Worm (Caenorhabditis elegans) whole organism, L3 larva: ENCODE data around the gene copb-1.

Experiments used
- R02D3.7 ChIP-seq: fragments of 150-350 bp; optimal IDR thresholded peaks from 2 replicates; lab custom pipeline; 2014; ENCODE audit warnings: missing biosample characterization, missing genetic modification characterization
- aly-2 ChIP-seq: fragments of 150-350 bp; optimal IDR thresholded peaks from 2 replicates; lab custom pipeline; 2014; ENCODE audit warnings: missing biosample characterization, missing genetic modification characterization
- ama-1 ChIP-seq: fragments of 150-350 bp; optimal IDR thresholded peaks from 2 replicates; lab custom pipeline; 2018
- ceh-28 ChIP-seq: fragments of 150-350 bp; optimal IDR thresholded peaks from 2 replicates; lab custom pipeline; 2014; ENCODE audit warnings: missing biosample characterization, missing genetic modification reagents, missing genetic modification characterization
- ceh-82 ChIP-seq: fragments of 150-350 bp; optimal IDR thresholded peaks from 2 replicates; lab custom pipeline; 2014; ENCODE audit warnings: missing biosample characterization, missing genetic modification characterization
- ceh-9 ChIP-seq: sonication (generic microtip); optimal IDR thresholded peaks from 2 replicates; lab custom pipeline; 2018; ENCODE audit warnings: missing biosample characterization, missing genetic modification characterization
- egl-27 ChIP-seq: sonication (generic microtip); optimal IDR thresholded peaks from 4 replicates; lab custom pipeline; 2017; ENCODE audit warnings: missing biosample characterization, missing genetic modification reagents, missing genetic modification characterization
- egl-5 ChIP-seq: fragments of 150-350 bp; optimal IDR thresholded peaks from 2 replicates; lab custom pipeline; 2017; ENCODE audit warnings: missing biosample characterization, missing genetic modification reagents, missing genetic modification characterization, inconsistent platforms
- elt-2 ChIP-seq: sonication (generic microtip); optimal IDR thresholded peaks from 2 replicates; lab custom pipeline; 2016; ENCODE audit warnings: missing genetic modification reagents, mild to moderate bottlenecking, missing genetic modification characterization, missing compliant biosample characterization
- elt-3 ChIP-seq, 3 experiments: fragments of 150-350 bp in 1 of 3; sonication (generic microtip) in 2 of 3; optimal IDR thresholded peaks; 2 replicates in 2 of 3; 4 replicates in 1 of 3; lab custom pipeline; 2014 to 2017; ENCODE audit warnings: missing biosample characterization in 3 of 3, missing genetic modification characterization in 3 of 3
- eor-1 ChIP-seq, 2 experiments: fragments of 150-350 bp; optimal IDR thresholded peaks; 2 replicates each; lab custom pipeline; 2014 to 2018; ENCODE audit warnings: missing biosample characterization in 2 of 2, missing genetic modification characterization in 2 of 2
- fkh-10 ChIP-seq: sonication (generic microtip); optimal IDR thresholded peaks from 2 replicates; lab custom pipeline; 2017; ENCODE audit warnings: missing biosample characterization, missing genetic modification reagents, missing genetic modification characterization
- fos-1 ChIP-seq: fragments of 150-350 bp; optimal IDR thresholded peaks from 2 replicates; lab custom pipeline; 2014; ENCODE audit warnings: missing biosample characterization, missing genetic modification characterization
- lin-15B ChIP-seq: fragments of 150-350 bp; optimal IDR thresholded peaks from 2 replicates; lab custom pipeline; 2014; ENCODE audit warnings: missing biosample characterization, missing genetic modification characterization
- lin-39 ChIP-seq: fragments of 150-350 bp; optimal IDR thresholded peaks from 2 replicates; lab custom pipeline; 2018; ENCODE audit warnings: missing biosample characterization, missing genetic modification reagents, missing genetic modification characterization
- lsy-12 ChIP-seq: sonication (generic microtip); optimal IDR thresholded peaks from 2 replicates; lab custom pipeline; 2016; ENCODE audit warnings: mild to moderate bottlenecking, missing genetic modification characterization, missing compliant biosample characterization
- nhr-12 ChIP-seq: fragments of 150-350 bp; optimal IDR thresholded peaks from 2 replicates; lab custom pipeline; 2014; ENCODE audit warnings: missing biosample characterization, missing genetic modification characterization
- nhr-23 ChIP-seq: fragments of 150-350 bp; optimal IDR thresholded peaks from 2 replicates; lab custom pipeline; 2014; ENCODE audit warnings: missing biosample characterization, missing genetic modification reagents, missing genetic modification characterization
- nhr-237 ChIP-seq: fragments of 150-350 bp; optimal IDR thresholded peaks from 2 replicates; lab custom pipeline; 2014; ENCODE audit warnings: missing biosample characterization, missing genetic modification characterization
- nhr-25 ChIP-seq: sonication (generic microtip); optimal IDR thresholded peaks from 2 replicates; lab custom pipeline; 2017; ENCODE audit warnings: missing biosample characterization, missing genetic modification characterization
- nhr-28 ChIP-seq: fragments of 150-350 bp; optimal IDR thresholded peaks from 2 replicates; lab custom pipeline; 2014; ENCODE audit warnings: missing biosample characterization, missing genetic modification characterization
- nhr-76 ChIP-seq: fragments of 150-350 bp; sonication (generic microtip); optimal IDR thresholded peaks from 5 replicates; lab custom pipeline; 2014; ENCODE audit warnings: missing biosample characterization, missing genetic modification characterization
- nhr-77 ChIP-seq: fragments of 150-350 bp; optimal IDR thresholded peaks from 2 replicates; lab custom pipeline; 2014; ENCODE audit warnings: missing biosample characterization, missing genetic modification characterization
- pha-4 ChIP-seq: fragments of 150-350 bp; optimal IDR thresholded peaks from 2 replicates; lab custom pipeline; 2014; ENCODE audit warnings: missing biosample characterization, missing genetic modification reagents, missing genetic modification characterization
- skn-1 ChIP-seq: fragments of 150-350 bp; optimal IDR thresholded peaks from 2 replicates; lab custom pipeline; 2014; ENCODE audit warnings: missing biosample characterization, missing genetic modification characterization
- tbx-2 ChIP-seq: sonication (generic microtip); optimal IDR thresholded peaks from 2 replicates; lab custom pipeline; 2016; ENCODE audit warnings: mild to moderate bottlenecking, missing genetic modification characterization, missing compliant biosample characterization
- unc-39 ChIP-seq: sonication (generic microtip); optimal IDR thresholded peaks from 4 replicates; lab custom pipeline; 2017; ENCODE audit warnings: missing biosample characterization, missing genetic modification characterization
- zag-1 ChIP-seq: fragments of 150-350 bp; optimal IDR thresholded peaks from 2 replicates; lab custom pipeline; 2014; ENCODE audit warnings: missing biosample characterization, missing genetic modification characterization
- ztf-11 ChIP-seq: fragments of 150-350 bp; optimal IDR thresholded peaks from 2 replicates; lab custom pipeline; 2014; ENCODE audit warnings: missing biosample characterization, missing genetic modification characterization
- ztf-4 ChIP-seq: fragments of 150-350 bp; optimal IDR thresholded peaks from 2 replicates; lab custom pipeline; 2014; ENCODE audit warnings: missing biosample characterization, missing genetic modification characterization

copb-1 gene

DNA sequence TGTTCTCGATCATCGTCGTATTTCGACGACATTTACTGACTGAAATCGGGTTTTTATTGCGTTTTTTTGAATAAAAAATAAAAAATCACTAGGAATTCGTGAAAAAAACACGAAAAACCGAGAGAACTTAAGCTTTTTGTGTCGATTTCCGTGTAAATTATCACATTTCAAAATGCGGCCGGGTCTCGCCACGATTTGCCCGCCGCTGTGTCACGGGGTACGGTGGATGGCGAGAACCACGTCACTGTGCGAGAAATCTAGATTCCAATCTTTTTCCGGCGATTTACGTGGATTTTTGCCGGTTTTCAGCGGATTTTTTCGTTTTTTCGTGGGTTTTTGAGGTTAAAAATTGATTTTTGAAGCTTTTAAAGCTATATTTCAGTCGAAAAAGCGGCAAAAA is 1.7 kb upstream of the copb-1 start, which contains the start of gene Y25C1A.8 (continued):
- TF ChIP-seq egl-27 (tag; lab: Kevin White, UChicago) = no peak

DNA sequence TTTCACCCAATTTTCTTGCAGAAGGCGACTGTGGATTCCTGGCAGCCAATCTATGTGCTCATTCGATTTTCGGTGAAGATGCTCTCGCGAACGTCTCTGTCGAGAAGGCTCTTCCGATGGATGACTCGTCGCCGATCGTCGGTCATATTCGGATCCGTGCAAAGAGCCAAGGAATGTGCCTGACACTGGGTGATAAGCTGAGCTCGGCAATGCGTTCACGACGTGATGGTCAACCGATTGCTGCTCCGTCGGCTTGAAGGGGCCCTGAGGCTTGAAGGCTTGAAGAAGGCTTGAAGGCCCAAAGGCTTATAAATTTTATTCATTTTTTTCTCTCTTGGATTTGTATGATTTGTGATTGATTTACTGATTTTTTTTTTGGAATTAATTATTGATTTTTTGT is 8.5 kb downstream of the copb-1 start:
- TF ChIP-seq nhr-23 (tag; lab: Kevin White, UChicago) = no peak
- no peak for TF ChIP-seq ceh-9 (tag; lab: Kevin White, UChicago)
- no peak for TF ChIP-seq fkh-10 (GFP tag; lab: Kevin White, UChicago)
- TF ChIP-seq nhr-28 (tag; lab: Kevin White, UChicago) = no peak

DNA sequence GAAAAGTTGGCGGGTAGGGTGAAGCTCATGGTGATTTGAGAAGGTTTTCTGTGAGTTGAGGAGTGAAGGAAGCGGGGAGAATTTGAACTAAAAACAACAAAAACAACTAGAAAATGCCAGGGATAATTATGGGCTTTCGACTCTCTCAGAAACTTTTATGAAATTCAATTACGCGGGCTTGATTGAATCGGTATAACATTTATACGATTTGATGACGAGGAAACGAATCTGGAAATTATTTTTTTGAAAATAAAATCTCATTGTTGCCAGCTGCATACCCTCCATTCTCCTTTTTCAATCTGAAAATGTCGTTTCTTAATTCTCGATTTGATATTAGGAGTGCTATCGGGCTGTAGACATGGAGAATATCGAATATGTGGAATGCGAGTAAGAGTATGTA is 12.7 kb downstream of the copb-1 start, which contains the start of gene srg-21:
TSS of gene srg-21 (minus strand) at position 101 of the 400 bp plus-strand sequence.
- TF ChIP-seq nhr-28 (tag; lab: Kevin White, UChicago) (no peak), lsy-12 (tag; lab: Kevin White, UChicago) (no peak), ceh-82 (tag; lab: Kevin White, UChicago) (no peak), nhr-237 (no peak)
- TF ChIP-seq, all 47 proteins: peak for 0

DNA sequence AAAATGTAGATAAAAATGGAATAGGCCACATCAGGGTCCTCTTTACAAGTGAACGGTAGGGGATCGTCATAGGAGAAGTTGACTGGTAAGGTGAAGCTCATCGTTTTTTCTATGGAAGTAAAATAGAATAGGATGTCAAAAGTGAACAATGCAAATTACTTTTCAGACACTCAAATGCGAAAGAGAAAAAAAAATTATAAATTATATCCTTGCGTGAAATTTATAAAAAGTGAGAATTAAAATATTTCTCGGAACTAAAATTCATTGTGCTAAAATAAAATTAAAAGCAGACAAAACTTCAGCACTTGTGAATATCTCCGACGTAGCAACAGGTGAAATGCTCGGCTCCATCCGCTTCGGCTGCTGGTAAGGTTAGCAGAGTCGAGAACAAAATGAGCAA is 14.8 kb downstream of the copb-1 start, which contains the start of gene srg-22:
TSS of gene srg-22 (minus strand) at position 101 of the 400 bp plus-strand sequence.
- no peak for TF ChIP-seq lsy-12 (tag; lab: Kevin White, UChicago)
- TF ChIP-seq fkh-10 (GFP tag; lab: Kevin White, UChicago) = no peak
- no peak for TF ChIP-seq ceh-9 (tag; lab: Kevin White, UChicago)
- no peak for TF ChIP-seq fos-1 (tag; lab: Kevin White, UChicago)
- TF ChIP-seq elt-3 (tag; optimal IDR thresholded peaks at IDR 0.05; lab: Kevin White, UChicago) = no peak
- TF ChIP-seq, all 47 proteins: peak for 0

DNA sequence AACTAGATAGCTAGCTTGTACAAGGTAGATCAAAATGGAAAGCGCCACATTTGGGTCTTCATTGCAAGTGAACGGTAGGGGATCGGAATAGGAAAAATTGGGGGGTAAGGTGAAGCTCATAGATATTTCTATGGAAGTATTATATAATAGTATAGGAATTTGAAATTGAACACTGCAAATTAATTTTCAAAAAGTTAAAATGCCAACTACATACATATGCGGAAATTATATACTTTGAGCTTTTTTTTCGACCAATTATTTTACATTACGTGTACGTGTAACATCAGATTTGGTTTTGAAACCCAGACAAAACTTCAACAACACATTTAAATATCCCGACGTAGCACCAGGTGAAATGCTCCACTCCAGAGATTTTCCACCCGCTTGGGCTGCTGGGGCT is 17.5 kb downstream of the copb-1 start, which contains the start of gene srg-23:
TSS of gene srg-23 (minus strand) at position 101 of the 400 bp plus-strand sequence.
- TF ChIP-seq unc-39 (tag; lab: Kevin White, UChicago) (no peak), nhr-77 (tag; lab: Kevin White, UChicago) (no peak), skn-1 (tag; lab: Kevin White, UChicago) (no peak), ztf-4 (tag; lab: Kevin White, UChicago) (no peak)

DNA sequence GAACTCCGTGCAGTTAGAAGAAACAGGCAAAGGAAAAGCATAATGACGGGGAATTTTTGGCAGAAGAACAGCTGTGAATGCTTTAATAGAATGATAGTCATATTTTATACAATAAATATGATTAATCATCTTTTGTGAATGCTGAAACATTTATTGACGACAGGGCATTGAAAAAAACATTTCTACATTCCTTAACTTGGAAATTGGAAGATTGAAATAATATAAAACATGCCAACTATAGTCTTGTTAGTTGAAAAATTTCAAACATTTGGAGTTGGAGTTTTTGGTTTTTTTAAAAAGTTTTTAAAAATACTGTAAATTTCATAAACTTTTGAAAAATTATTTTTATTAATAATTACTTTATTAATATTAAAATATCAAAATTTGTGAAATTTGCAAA is 18.3 kb downstream of the copb-1 start, which contains the start of gene Y25C1A.14:
TSS of gene Y25C1A.14 (minus strand) at position 101 of the 400 bp plus-strand sequence.
- no peak for TF ChIP-seq unc-39 (tag; lab: Kevin White, UChicago)
- no peak for TF ChIP-seq ztf-11
- no peak for TF ChIP-seq elt-2 (tag; lab: Kevin White, UChicago)
- no peak for TF ChIP-seq pha-4 (tag; lab: Kevin White, UChicago)
- no peak for TF ChIP-seq R02D3.7 (tag; lab: Kevin White, UChicago)
- no peak for TF ChIP-seq egl-5
- TF ChIP-seq nhr-77 (tag; lab: Kevin White, UChicago) = no peak
- TF ChIP-seq skn-1 (tag; lab: Kevin White, UChicago) = no peak
- TF ChIP-seq lin-15B (tag; lab: Kevin White, UChicago) = no peak
- no peak for TF ChIP-seq fkh-10 (GFP tag; lab: Kevin White, UChicago)
- no peak for TF ChIP-seq nhr-76
- no peak for TF ChIP-seq ceh-28 (tag; lab: Kevin White, UChicago)
- no peak for TF ChIP-seq ceh-82 (tag; lab: Kevin White, UChicago)

DNA sequence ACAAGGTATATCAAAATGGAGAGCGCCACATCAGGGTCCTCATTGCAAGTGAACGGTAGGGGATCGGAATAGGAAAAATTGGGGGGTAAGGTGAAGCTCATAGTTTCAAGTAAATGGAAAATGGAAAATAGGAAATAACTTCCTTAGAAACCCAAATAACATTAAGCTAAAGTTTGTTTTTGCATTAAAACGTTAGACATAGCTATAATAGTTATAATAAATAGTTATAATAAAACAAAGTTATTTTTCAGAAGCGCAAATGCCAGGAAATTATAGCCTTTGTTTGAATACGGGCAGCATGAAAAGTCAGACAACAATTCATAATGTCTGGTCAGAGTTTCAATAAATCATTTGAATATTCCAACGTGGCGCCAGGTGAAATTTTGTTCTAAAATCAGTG is 21.9 kb downstream of the copb-1 start, which contains the start of gene srg-24:
TSS of gene srg-24 (minus strand) at position 101 of the 400 bp plus-strand sequence.
- TF ChIP-seq nhr-77 (tag; lab: Kevin White, UChicago) (no peak), tbx-2 (tag; lab: Kevin White, UChicago) (no peak), nhr-12 (no peak), aly-2 (tag; lab: Kevin White, UChicago) (no peak), nhr-23 (tag; lab: Kevin White, UChicago) (no peak), eor-1 (tag; optimal IDR thresholded peaks at IDR 0.05; lab: Kevin White, UChicago) (no peak), zag-1 (no peak), R02D3.7 (tag; lab: Kevin White, UChicago) (no peak), ama-1 (lab: Kevin White, UChicago) (no peak), nhr-25 (tag; lab: Kevin White, UChicago) (no peak), nhr-28 (tag; lab: Kevin White, UChicago) (no peak), elt-2 (tag; lab: Kevin White, UChicago) (no peak), lin-15B (tag; lab: Kevin White, UChicago) (no peak), lin-39 (tag; lab: Kevin White, UChicago) (no peak), pha-4 (tag; lab: Kevin White, UChicago) (no peak), elt-3 (tag; optimal IDR thresholded peaks at IDR 0.05; lab: Kevin White, UChicago) (no peak)
